Fruit fly (Drosophila melanogaster) whole organism, pupa: ENCODE data around the gene Cpr66D.

Experiments used
- CG10348 ChIP-seq: fragments of 200-800 bp; sonication (Bioruptor generic); IDR thresholded peaks from 2 replicates; pipeline ENCODE4 v1.3.6; 2022; ENCODE audit warnings: missing biosample characterization, missing genetic modification characterization
- CG12605 ChIP-seq: fragments of 200-800 bp; sonication (Bioruptor generic); IDR thresholded peaks from 2 replicates; pipeline ENCODE4 v1.3.6; 2022; ENCODE audit warnings: missing biosample characterization, missing genetic modification characterization
- CG13204 ChIP-seq: fragments of 200-800 bp; sonication (Bioruptor generic); optimal IDR thresholded peaks from 2 replicates; lab custom pipeline; 2018; ENCODE audit warnings: missing biosample characterization, mild to moderate bottlenecking, missing genetic modification characterization, moderate library complexity
- CG14655 ChIP-seq: fragments of 200-800 bp; sonication (Bioruptor generic); optimal IDR thresholded peaks from 3 replicates; lab custom pipeline; 2017; ENCODE audit warnings: mild to moderate bottlenecking, missing biosample characterization, missing genetic modification reagents, missing genetic modification characterization
- CG15710 ChIP-seq: fragments of 200-800 bp; sonication (Bioruptor generic); optimal IDR thresholded peaks from 2 replicates; lab custom pipeline; 2018; ENCODE audit warnings: missing biosample characterization, mild to moderate bottlenecking, missing genetic modification characterization, moderate library complexity
- CG17806 ChIP-seq: fragments of 200-800 bp; sonication (Bioruptor generic); optimal IDR thresholded peaks from 2 replicates; lab custom pipeline; 2018; ENCODE audit warnings: missing biosample characterization, mild to moderate bottlenecking, missing genetic modification characterization, moderate library complexity
- CG32121 ChIP-seq: fragments of 200-800 bp; sonication (Bioruptor generic); IDR thresholded peaks from 2 replicates; pipeline ENCODE4 v1.3.6; 2022; ENCODE audit warnings: missing biosample characterization, missing genetic modification characterization
- CG34367 ChIP-seq: fragments of 200-800 bp; sonication (Bioruptor generic); optimal IDR thresholded peaks from 2 replicates; lab custom pipeline; 2018; ENCODE audit warnings: missing biosample characterization, mild to moderate bottlenecking, missing genetic modification characterization
- CG4496 ChIP-seq: fragments of 200-800 bp; sonication (Bioruptor generic); IDR thresholded peaks from 3 replicates; pipeline ENCODE4 v1.3.6; 2022; ENCODE audit warnings: missing biosample characterization, missing genetic modification characterization
- CG8159 ChIP-seq: fragments of 200-800 bp; sonication (Bioruptor generic); optimal IDR thresholded peaks from 3 replicates; lab custom pipeline; 2018; ENCODE audit warnings: missing biosample characterization, mild to moderate bottlenecking, missing genetic modification characterization, moderate library complexity
- CG8301 ChIP-seq: fragments of 200-800 bp; sonication (Bioruptor generic); optimal IDR thresholded peaks from 2 replicates; lab custom pipeline; 2018; ENCODE audit warnings: missing biosample characterization, mild to moderate bottlenecking, missing genetic modification characterization
- CG9948 ChIP-seq: fragments of 200-800 bp; sonication (Bioruptor generic); optimal IDR thresholded peaks from 2 replicates; lab custom pipeline; 2018; ENCODE audit warnings: missing biosample characterization, mild to moderate bottlenecking, missing genetic modification characterization, moderate library complexity
- D1 ChIP-seq: fragments of 200-800 bp; sonication (Bioruptor generic); optimal IDR thresholded peaks from 2 replicates; lab custom pipeline; 2018; ENCODE audit warnings: missing biosample characterization, mild to moderate bottlenecking, missing genetic modification characterization, moderate library complexity
- EcR ChIP-seq: fragments of 200-800 bp; sonication (Bioruptor generic); optimal IDR thresholded peaks from 3 replicates; lab custom pipeline; 2019; ENCODE audit warnings: missing biosample characterization, missing genetic modification characterization, mild to moderate bottlenecking, moderate library complexity, missing genetic modification reagents
- Ets98B ChIP-seq: fragments of 200-800 bp; sonication (Bioruptor generic); IDR thresholded peaks from 2 replicates; pipeline ENCODE4 v1.3.6; 2022; ENCODE audit warnings: missing biosample characterization, missing genetic modification characterization
- Pif1A ChIP-seq: fragments of 200-800 bp; sonication (Bioruptor generic); optimal IDR thresholded peaks from 3 replicates; lab custom pipeline; 2016; ENCODE audit warnings: missing biosample characterization, missing genetic modification characterization
- Pif1B ChIP-seq: fragments of 200-800 bp; sonication (Bioruptor generic); optimal IDR thresholded peaks from 3 replicates; lab custom pipeline; 2016; ENCODE audit warnings: missing biosample characterization, missing genetic modification characterization
- Snoo ChIP-seq: fragments of 200-800 bp; sonication (Bioruptor generic); optimal IDR thresholded peaks from 3 replicates; lab custom pipeline; 2017; ENCODE audit warnings: missing biosample characterization, mild to moderate bottlenecking, missing genetic modification characterization, inconsistent platforms
- fd96Ca ChIP-seq: fragments of 200-800 bp; sonication (Bioruptor generic); IDR thresholded peaks from 3 replicates; pipeline ENCODE4 v1.3.6; 2022; ENCODE audit warnings: missing biosample characterization, missing genetic modification characterization
- gl ChIP-seq: fragments of 200-800 bp; sonication (Bioruptor generic); optimal IDR thresholded peaks from 2 replicates; lab custom pipeline; 2018; ENCODE audit warnings: missing biosample characterization, mild to moderate bottlenecking, missing genetic modification characterization
- rn ChIP-seq: fragments of 200-800 bp; sonication (Bioruptor generic); IDR thresholded peaks from 2 replicates; pipeline ENCODE4 v1.3.6; 2022; ENCODE audit warnings: missing biosample characterization, missing genetic modification characterization

Gene Cpr66D

dm6 chr3L:8680353-8680752, 40.1 kb downstream of the Cpr66D start:
- TF ChIP-seq CG9948 (no peak), fd96Ca (GFP tag; lab: Robert Waterston, UW) (no peak), CG4496 (GFP tag; lab: Robert Waterston, UW) (0 out of 3 replicates have a peak, but pooled peaks have one; percentile 12), CG15710 (tag; lab: Kevin White, UChicago) (no peak)

- TF ChIP-seq Pif1B: no peak
- TF ChIP-seq EcR (GFP tag; lab: Kevin White, UChicago): peak; percentile 8
Observed at dm6 chr3L:8681271-8681670, 41.0 kb downstream of the Cpr66D start.

- no peak for TF ChIP-seq CG15710 (tag; lab: Kevin White, UChicago)
- TF ChIP-seq CG8159: no peak
- TF ChIP-seq gl (tag; lab: Kevin White, UChicago): no peak
- TF ChIP-seq D1: no peak
- no peak for TF ChIP-seq CG13204 (GFP tag; lab: Kevin White, UChicago)
- no peak for TF ChIP-seq CG9948
- TF ChIP-seq CG14655 (GFP tag; lab: Kevin White, UChicago): no peak
- no peak for TF ChIP-seq CG10348 (GFP tag; lab: Robert Waterston, UW)
- TF ChIP-seq CG12605 (GFP tag; lab: Robert Waterston, UW): no peak
- TF ChIP-seq EcR (GFP tag; lab: Kevin White, UChicago): no peak
- no peak for TF ChIP-seq Ets98B (GFP tag; lab: Robert Waterston, UW)
- TF ChIP-seq CG17806 (tag; lab: Kevin White, UChicago): no peak
- no peak for TF ChIP-seq CG32121 (GFP tag; lab: Robert Waterston, UW)
- no peak for TF ChIP-seq Pif1A
- no peak for TF ChIP-seq rn
- no peak for TF ChIP-seq Pif1B
- no peak for TF ChIP-seq CG8301
Observed at dm6 chr3L:8681896-8682550, 41.8 kb downstream of the Cpr66D start.

- TF ChIP-seq EcR (GFP tag; lab: Kevin White, UChicago): no peak
- TF ChIP-seq CG4496 (GFP tag; lab: Robert Waterston, UW): peak; percentile 48; the same call in 1 of the 3 replicates
- peak; percentile 41 for TF ChIP-seq CG17806 (tag; lab: Kevin White, UChicago)
- no peak for TF ChIP-seq rn
- no peak for TF ChIP-seq CG15710 (tag; lab: Kevin White, UChicago)
- TF ChIP-seq CG13204 (GFP tag; lab: Kevin White, UChicago): no peak
- TF ChIP-seq CG9948: peak; percentile 15
- TF ChIP-seq CG14655 (GFP tag; lab: Kevin White, UChicago): peak; percentile 8
- no peak for TF ChIP-seq CG10348 (GFP tag; lab: Robert Waterston, UW)
- peak; percentile 26; the same call in 1 of the 2 replicates for TF ChIP-seq CG32121 (GFP tag; lab: Robert Waterston, UW)
- no peak for TF ChIP-seq CG8301
- TF ChIP-seq CG8159: peak; percentile 25
- no peak for TF ChIP-seq Pif1B
- no peak for TF ChIP-seq gl (tag; lab: Kevin White, UChicago)
- TF ChIP-seq, all 21 proteins: peak for 6
Observed at dm6 chr3L:8682551-8683375, 42.5 kb downstream of the Cpr66D start.

dm6 chr3L:8683773-8684172, 43.5 kb downstream of the Cpr66D start:
- TF ChIP-seq CG34367 (tag; lab: Kevin White, UChicago): no peak
- TF ChIP-seq fd96Ca (GFP tag; lab: Robert Waterston, UW): 0 out of 3 replicates have a peak, but pooled peaks have one; percentile 37

dm6 chr3L:8684419-8685081, 44.3 kb downstream of the Cpr66D start:
- TF ChIP-seq CG15710 (tag; lab: Kevin White, UChicago): peak; percentile 25
- TF ChIP-seq CG8159: peak; percentile 42
- TF ChIP-seq EcR (GFP tag; lab: Kevin White, UChicago): peak; percentile 38
- TF ChIP-seq D1: no peak
- TF ChIP-seq Pif1A: peak; percentile 11
- no peak for TF ChIP-seq Snoo
- TF ChIP-seq CG17806 (tag; lab: Kevin White, UChicago): no peak
- TF ChIP-seq CG13204 (GFP tag; lab: Kevin White, UChicago): no peak
- TF ChIP-seq CG32121 (GFP tag; lab: Robert Waterston, UW): no peak
- TF ChIP-seq CG4496 (GFP tag; lab: Robert Waterston, UW): 0 out of 3 replicates have a peak, but pooled peaks have one; percentile 24
- TF ChIP-seq CG8301: no peak
- no peak for TF ChIP-seq CG10348 (GFP tag; lab: Robert Waterston, UW)
- TF ChIP-seq Pif1B: no peak
- no peak for TF ChIP-seq CG14655 (GFP tag; lab: Kevin White, UChicago)
- no peak for TF ChIP-seq CG34367 (tag; lab: Kevin White, UChicago)
- TF ChIP-seq Ets98B (GFP tag; lab: Robert Waterston, UW): no peak
- TF ChIP-seq fd96Ca (GFP tag; lab: Robert Waterston, UW): no peak
- TF ChIP-seq CG9948: no peak
- no peak for TF ChIP-seq rn
- no peak for TF ChIP-seq CG12605 (GFP tag; lab: Robert Waterston, UW)
- no peak for TF ChIP-seq gl (tag; lab: Kevin White, UChicago)
